Worm (Caenorhabditis elegans) whole organism, L4/young adult: ENCODE results near the gene mans-2.
A peak's percentile ranks its signal among the peaks of the same experiment; 100 is the strongest.
"Not testable (repeated sequence)": the region's sequence is repeated elsewhere in the genome, so short reads cannot be mapped to it uniquely, and the experiment has no call there.

Experiments
- W03F9.2 ChIP-seq: fragments of 150-350 bp; optimal IDR thresholded peaks from 2 replicates; lab custom pipeline; 2014; ENCODE audit warnings: missing biosample characterization, missing genetic modification characterization
- dao-5 ChIP-seq: sonication (generic microtip); optimal IDR thresholded peaks from 2 replicates; lab custom pipeline; 2016; ENCODE audit warnings: missing genotype, missing genetic modification characterization, moderate library complexity, missing compliant biosample characterization
- him-1 ChIP-seq: sonication (generic microtip); optimal IDR thresholded peaks from 2 replicates; lab custom pipeline; 2016; ENCODE audit warnings: missing genotype, missing genetic modification reagents, missing genetic modification characterization, missing compliant biosample characterization

The mans-2 gene

ce11 chrV:11985384-11985783 is at the start of gene mans-2:
mans-2 (minus strand) TSS chrV:11985484.
- no peak for TF ChIP-seq dao-5 (tag; lab: Kevin White, UChicago)
- TF ChIP-seq W03F9.2 (tag; lab: Kevin White, UChicago) = no peak
- TF ChIP-seq him-1 = no peak

ce11 chrV:12033841-12034240 is 48.6 kb upstream of the mans-2 start:
- TF ChIP-seq W03F9.2 (tag; lab: Kevin White, UChicago) (no peak), him-1 (no peak), dao-5 (tag; lab: Kevin White, UChicago) (no peak)

DNA sequence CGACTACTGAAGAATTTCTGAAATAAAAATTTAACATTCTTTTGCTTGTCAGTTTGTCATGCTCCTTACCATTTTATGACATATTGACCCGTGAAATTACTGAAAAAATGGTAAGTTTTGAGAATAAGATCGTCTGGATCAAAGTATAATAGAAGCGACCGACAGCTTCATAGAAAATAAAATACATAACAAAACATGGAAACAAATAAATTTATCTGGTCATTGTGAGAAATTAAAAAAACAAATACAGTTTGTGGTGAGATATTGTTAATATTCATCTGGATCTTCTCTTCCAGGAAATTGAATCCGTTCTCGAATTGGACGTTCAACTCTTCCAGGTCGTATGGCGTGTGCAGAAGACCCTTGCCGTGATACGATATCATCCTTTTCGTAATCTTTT is 46.8 kb upstream of the mans-2 start, which contains the start of gene pkc-1:
pkc-1 (minus strand) TSS at position 101 of the 400 bp plus-strand sequence.
- TF ChIP-seq W03F9.2 (tag; lab: Kevin White, UChicago) = no peak
- TF ChIP-seq him-1 = no peak
- no peak for TF ChIP-seq dao-5 (tag; lab: Kevin White, UChicago)

- TF ChIP-seq dao-5 (tag; lab: Kevin White, UChicago) = no peak
- TF ChIP-seq him-1 = no peak
- no peak for TF ChIP-seq W03F9.2 (tag; lab: Kevin White, UChicago)
Observed at ce11 chrV:12028151-12028550, 42.9 kb upstream of the mans-2 start.

DNA sequence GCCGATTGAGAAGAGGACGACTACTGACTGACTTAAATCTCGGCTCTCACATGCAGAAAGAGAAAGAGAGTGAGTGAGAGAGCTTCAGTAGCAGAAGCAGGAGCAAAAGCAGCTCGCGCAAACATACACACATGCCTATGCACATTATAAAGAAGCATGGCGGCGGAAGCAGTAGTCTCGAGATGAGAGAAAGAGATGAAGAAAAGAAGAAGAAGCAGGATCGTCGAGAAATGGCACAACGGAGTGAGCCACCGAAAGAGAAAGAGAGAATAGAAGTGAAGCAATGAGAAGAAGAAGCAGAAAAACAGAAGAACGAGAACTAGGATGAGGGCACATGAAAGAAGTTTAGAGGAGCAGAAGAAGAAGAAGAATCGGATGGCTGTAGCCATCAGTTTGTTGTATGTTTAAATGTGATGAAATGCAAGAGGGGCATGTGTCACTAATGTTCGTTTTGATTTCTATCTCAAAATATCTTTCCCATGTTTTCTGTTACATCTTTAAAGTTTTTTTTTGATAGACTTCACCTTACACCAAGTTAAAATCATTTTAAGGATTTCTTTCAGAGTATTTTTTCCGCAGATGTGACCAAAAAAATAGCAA is 41.7 kb upstream of the mans-2 start:
- no peak for TF ChIP-seq W03F9.2 (tag; lab: Kevin White, UChicago)
- TF ChIP-seq him-1 = peak; percentile 80
- TF ChIP-seq dao-5 (tag; lab: Kevin White, UChicago) = no peak

DNA sequence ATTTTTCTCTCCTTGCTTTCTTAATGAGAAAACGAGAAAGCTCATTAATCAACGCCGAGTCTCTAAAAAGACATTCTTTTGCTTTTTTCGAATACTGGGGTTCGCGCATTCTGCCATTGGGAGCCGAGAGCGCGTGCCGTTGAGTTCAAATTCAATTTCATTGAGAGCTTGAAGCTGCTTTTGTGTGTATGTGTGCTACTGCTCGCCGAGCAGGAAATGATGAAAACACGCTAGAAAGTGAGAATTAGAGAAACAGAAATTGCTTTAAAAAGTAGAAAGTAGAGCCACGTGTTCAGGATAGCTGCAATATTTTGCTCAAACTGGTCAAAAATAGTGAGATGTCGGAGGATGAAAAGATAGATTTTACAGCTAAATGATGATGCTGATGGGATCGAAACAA is 40.4 kb upstream of the mans-2 start:
- TF ChIP-seq dao-5 (tag; lab: Kevin White, UChicago) (no peak), him-1 (peak; percentile 4)

- peak; percentile 41 for TF ChIP-seq him-1
- no peak for TF ChIP-seq W03F9.2 (tag; lab: Kevin White, UChicago)
Observed at ce11 chrV:12024273-12024672, 39.0 kb upstream of the mans-2 start.

DNA sequence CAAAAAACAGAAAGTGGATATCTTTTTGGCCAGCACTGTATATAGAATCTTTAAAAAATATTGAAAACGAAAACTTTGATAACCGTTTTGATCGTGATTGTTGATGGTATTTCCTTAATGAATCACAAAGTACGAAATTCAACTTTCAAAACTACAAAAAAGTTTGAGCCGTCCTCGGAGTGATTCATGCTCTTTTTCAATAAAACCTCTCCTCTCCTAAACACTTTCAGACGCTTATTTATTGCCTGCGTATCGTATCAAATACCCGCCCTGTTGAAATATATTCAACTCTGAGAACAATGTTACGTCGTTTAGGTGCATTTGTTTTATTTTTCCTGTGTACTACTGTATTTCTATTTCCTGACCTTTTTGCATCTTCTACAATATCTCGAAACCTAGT is 35.7 kb upstream of the mans-2 start:
- TF ChIP-seq W03F9.2 (tag; lab: Kevin White, UChicago) (no peak), him-1 (no peak), dao-5 (tag; lab: Kevin White, UChicago) (no peak)

DNA sequence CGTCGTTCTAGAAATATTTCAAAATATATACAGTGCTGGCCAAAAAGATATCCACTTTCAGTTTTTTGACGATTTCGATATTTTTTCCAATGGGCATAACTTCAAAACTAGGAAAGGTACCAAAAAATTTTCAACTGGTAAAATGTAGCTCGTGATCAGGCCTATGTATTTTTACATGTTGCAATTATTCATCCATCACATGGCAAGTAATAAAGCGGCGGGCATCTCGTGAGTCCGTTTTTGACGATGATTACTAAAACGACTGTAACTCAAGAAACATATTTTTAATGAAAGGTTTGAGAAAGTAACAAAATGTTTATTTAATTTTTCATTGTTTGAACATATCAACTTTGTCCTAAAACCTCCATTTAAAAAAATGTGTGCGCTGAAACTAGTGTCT is 34.7 kb upstream of the mans-2 start, which contains the start of gene F10C2.3:
F10C2.3 (plus strand) TSS at position 301 of the 400 bp plus-strand sequence.
- TF ChIP-seq W03F9.2 (tag; lab: Kevin White, UChicago); dao-5 (tag; lab: Kevin White, UChicago); him-1: not testable (repeated sequence)

DNA sequence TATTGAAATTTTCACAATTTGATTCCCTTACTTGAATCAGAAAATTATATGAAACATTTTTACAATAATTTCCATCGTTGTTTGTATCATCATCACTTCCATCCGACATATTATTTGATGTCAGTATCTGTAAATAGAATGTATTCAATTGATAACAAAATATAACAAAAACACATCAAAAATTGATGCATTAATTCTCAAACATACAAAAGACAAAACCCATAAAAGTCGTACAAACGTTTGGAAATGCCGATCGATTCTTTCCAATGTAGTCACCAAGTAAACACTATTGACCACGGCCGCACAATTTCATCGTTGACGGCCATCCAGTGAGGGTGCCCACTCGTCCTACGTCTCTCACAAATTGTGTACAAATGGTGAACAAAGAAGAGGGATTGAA is 28.0 kb upstream of the mans-2 start, which contains the start of gene add-2:
add-2 (minus strand) TSS at position 109 of the 400 bp plus-strand sequence.
- no peak for TF ChIP-seq W03F9.2 (tag; lab: Kevin White, UChicago)
- no peak for TF ChIP-seq him-1
- TF ChIP-seq dao-5 (tag; lab: Kevin White, UChicago) = no peak

ce11 chrV:12011686-12012085 is 26.4 kb upstream of the mans-2 start:
- TF ChIP-seq dao-5 (tag; lab: Kevin White, UChicago) (no peak), him-1 (no peak), W03F9.2 (tag; lab: Kevin White, UChicago) (no peak)

DNA sequence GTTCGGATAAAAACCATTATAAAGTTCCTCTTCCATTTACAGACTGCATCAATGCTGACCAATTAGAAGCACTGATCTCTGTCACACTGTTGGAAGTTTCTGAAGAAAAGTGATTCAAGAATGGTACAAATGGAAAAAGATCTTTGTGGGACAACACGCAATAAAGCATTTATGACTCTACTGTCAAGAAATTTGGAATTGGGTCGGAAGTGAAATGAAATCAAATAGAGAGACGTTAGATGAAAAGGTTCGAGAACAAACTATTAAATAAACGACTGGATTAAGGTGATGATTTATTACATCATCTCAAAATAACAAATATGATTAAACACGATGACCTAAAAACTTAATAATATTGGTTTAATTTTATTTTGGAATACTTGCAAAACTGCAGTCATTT is 21.2 kb upstream of the mans-2 start, which contains the start of gene F57F5.3:
F57F5.3 (minus strand) TSS at position 101 of the 400 bp plus-strand sequence.
- TF ChIP-seq dao-5 (tag; lab: Kevin White, UChicago) = no peak
- TF ChIP-seq him-1 = no peak
- TF ChIP-seq W03F9.2 (tag; lab: Kevin White, UChicago) = no peak

DNA sequence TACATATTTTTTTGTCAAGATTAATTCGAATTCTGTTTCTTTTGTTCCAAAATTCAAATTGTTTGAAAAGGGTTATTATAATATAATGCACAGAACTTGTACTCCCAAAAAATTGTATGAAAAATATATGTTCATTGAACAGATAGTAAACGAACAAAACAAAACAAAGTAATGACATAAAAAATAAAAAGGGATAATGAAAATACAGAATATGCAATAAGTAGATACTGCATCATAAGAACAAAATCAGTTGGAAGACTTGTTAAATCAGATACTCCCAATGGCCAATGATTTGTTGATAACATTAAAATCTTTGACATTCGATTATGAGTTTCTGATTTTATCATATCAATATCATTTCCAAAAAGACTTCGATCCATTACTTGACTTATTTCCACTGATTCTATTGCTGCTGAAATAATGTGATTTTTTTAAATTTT is 19.2 kb upstream of the mans-2 start:
- TF ChIP-seq dao-5 (tag; lab: Kevin White, UChicago) (no peak), him-1 (no peak), W03F9.2 (tag; lab: Kevin White, UChicago) (no peak)

ce11 chrV:12002866-12003485 is 17.7 kb upstream of the mans-2 start, which contains the start of gene cpr-9:
cpr-9 (plus strand) TSS chrV:12003053.
- TF ChIP-seq W03F9.2 (tag; lab: Kevin White, UChicago) (peak; percentile 30), dao-5 (tag; lab: Kevin White, UChicago) (no peak)
